Worm (Caenorhabditis elegans) whole organism, L1 larva: ENCODE data around the gene tbc-7.

Experiments used
- aha-1 ChIP-seq: fragments of 150-350 bp; optimal IDR thresholded peaks from 2 replicates; lab custom pipeline; 2014; ENCODE audit warnings: missing biosample characterization, missing genetic modification characterization
- alr-1 ChIP-seq: fragments of 200-800 bp; sonication (Bioruptor generic); optimal IDR thresholded peaks from 2 replicates; lab custom pipeline; 2018; ENCODE audit warnings: borderline replicate concordance, mild to moderate bottlenecking, missing genetic modification characterization, missing compliant biosample characterization
- aly-2 ChIP-seq: fragments of 150-350 bp; optimal IDR thresholded peaks from 2 replicates; lab custom pipeline; 2014; ENCODE audit warnings: missing biosample characterization, missing genetic modification characterization
- ceh-63 ChIP-seq: fragments of 200-800 bp; sonication (Bioruptor generic); optimal IDR thresholded peaks from 2 replicates; lab custom pipeline; 2018; ENCODE audit warnings: mild to moderate bottlenecking, missing genetic modification characterization, missing compliant biosample characterization
- ceh-82 ChIP-seq, 3 experiments: fragments of 150-350 bp in 1 of 3; sonication (generic microtip) in 2 of 3; optimal IDR thresholded peaks; 2 replicates each; lab custom pipeline; 2014 to 2017; ENCODE audit warnings: missing biosample characterization in 3 of 3, missing genetic modification characterization in 3 of 3
- ceh-88 ChIP-seq: fragments of 200-800 bp; sonication (Bioruptor generic); IDR thresholded peaks from 2 replicates; pipeline ENCODE4 v1.3.6; 2022; ENCODE audit warnings: missing genetic modification characterization, missing compliant biosample characterization
- dpl-1 ChIP-seq, 3 experiments: fragments of 150-350 bp in 2 of 3; sonication (generic microtip) in 1 of 3; optimal IDR thresholded peaks; 2 replicates each; lab custom pipeline; 2014 to 2017; ENCODE audit warnings: missing biosample characterization in 3 of 3, missing genetic modification characterization in 3 of 3, missing genetic modification reagents in 3 of 3
- dsc-1 ChIP-seq: sonication (generic microtip); optimal IDR thresholded peaks from 2 replicates; lab custom pipeline; 2016; ENCODE audit warnings: mild to moderate bottlenecking, missing genetic modification characterization, missing compliant biosample characterization
- efl-1 ChIP-seq, 4 experiments: fragments of 150-350 bp; optimal IDR thresholded peaks in 3 of 4; peaks in 1 of 4; 1 replicate in 1 of 4; 2 replicates in 3 of 4; lab custom pipeline; 2014; ENCODE audit warnings: missing biosample characterization in 2 of 4, missing genetic modification characterization in 2 of 4, missing genetic modification reagents in 2 of 4
- efl-3 ChIP-seq: fragments of 200-800 bp; sonication (Bioruptor generic); optimal IDR thresholded peaks from 2 replicates; lab custom pipeline; 2018; ENCODE audit warnings: mild to moderate bottlenecking, missing genetic modification characterization, missing compliant biosample characterization
- egl-13 ChIP-seq: sonication (generic microtip); optimal IDR thresholded peaks from 2 replicates; lab custom pipeline; 2016; ENCODE audit warnings: missing genotype, missing genetic modification reagents, missing genetic modification characterization, missing compliant biosample characterization
- egl-27 ChIP-seq, 2 experiments: fragments of 150-350 bp in 1 of 2; sonication (generic microtip); optimal IDR thresholded peaks; 3 replicates each; lab custom pipeline; 2017 to 2018; ENCODE audit warnings: missing biosample characterization in 2 of 2, missing genetic modification characterization in 2 of 2, missing genetic modification reagents in 2 of 2
- ets-5 ChIP-seq: fragments of 200-800 bp; sonication (Bioruptor generic); IDR thresholded peaks from 2 replicates; pipeline ENCODE4 v1.3.6; 2022; ENCODE audit warnings: missing genetic modification characterization, missing compliant biosample characterization
- fkh-10 ChIP-seq: sonication (generic microtip); optimal IDR thresholded peaks from 2 replicates; lab custom pipeline; 2017; ENCODE audit warnings: missing biosample characterization, missing genetic modification reagents, missing genetic modification characterization
- fkh-4 ChIP-seq: sonication (generic microtip); optimal IDR thresholded peaks from 2 replicates; lab custom pipeline; 2016; ENCODE audit warnings: missing compliant biosample characterization, missing genetic modification characterization, borderline replicate concordance
- fkh-8 ChIP-seq: sonication (generic microtip); optimal IDR thresholded peaks from 2 replicates; lab custom pipeline; 2016; ENCODE audit warnings: mild to moderate bottlenecking, missing genetic modification characterization, missing compliant biosample characterization
- fos-1 ChIP-seq: fragments of 150-350 bp; optimal IDR thresholded peaks from 2 replicates; lab custom pipeline; 2014; ENCODE audit warnings: missing biosample characterization, missing genetic modification characterization
- hlh-17 ChIP-seq: fragments of 200-800 bp; sonication (Bioruptor generic); optimal IDR thresholded peaks from 2 replicates; lab custom pipeline; 2018; ENCODE audit warnings: missing genetic modification characterization, mild to moderate bottlenecking, missing compliant biosample characterization, moderate library complexity, borderline replicate concordance
- hpl-2 ChIP-seq: fragments of 150-350 bp; optimal IDR thresholded peaks from 2 replicates; lab custom pipeline; 2014; ENCODE audit warnings: missing biosample characterization, missing genetic modification reagents, missing genetic modification characterization
- irx-1 ChIP-seq: sonication (generic microtip); optimal IDR thresholded peaks from 2 replicates; lab custom pipeline; 2016; ENCODE audit warnings: missing genetic modification characterization, missing compliant biosample characterization
- lin-14 ChIP-seq: fragments of 200-800 bp; sonication (Bioruptor generic); optimal IDR thresholded peaks from 2 replicates; lab custom pipeline; 2018; ENCODE audit warnings: mild to moderate bottlenecking, missing genetic modification characterization, moderate library complexity, missing compliant biosample characterization
- lin-15B ChIP-seq: fragments of 150-350 bp; sonication (generic microtip); optimal IDR thresholded peaks from 3 replicates; lab custom pipeline; 2014; ENCODE audit warnings: missing biosample characterization, missing genetic modification characterization
- lin-35 ChIP-seq, 2 experiments: fragments of 150-350 bp; optimal IDR thresholded peaks; 2 replicates each; lab custom pipeline; 2014; ENCODE audit warnings: missing biosample characterization in 2 of 2, missing genetic modification characterization in 2 of 2, missing genetic modification reagents in 2 of 2
- lin-39 ChIP-seq: fragments of 150-350 bp; optimal IDR thresholded peaks from 2 replicates; lab custom pipeline; 2014; ENCODE audit warnings: missing biosample characterization, missing genetic modification reagents, missing genetic modification characterization
- lir-3 ChIP-seq: sonication (generic microtip); optimal IDR thresholded peaks from 2 replicates; lab custom pipeline; 2016; ENCODE audit warnings: mild to moderate bottlenecking, missing genetic modification characterization, moderate library complexity, missing compliant biosample characterization; ENCODE audit not compliant: poor library complexity
- lsy-2 ChIP-seq, 2 experiments: fragments of 150-350 bp; optimal IDR thresholded peaks; 2 replicates each; lab custom pipeline; 2014; ENCODE audit warnings: missing biosample characterization in 2 of 2, missing genetic modification characterization in 2 of 2
- mab-9 ChIP-seq: fragments of 200-800 bp; sonication (Bioruptor generic); IDR thresholded peaks from 2 replicates; pipeline ENCODE4 v1.3.6; 2022; ENCODE audit warnings: missing genetic modification reagents, missing genetic modification characterization, missing compliant biosample characterization
- mdl-1 ChIP-seq, 2 experiments: fragments of 150-350 bp; optimal IDR thresholded peaks; 2 replicates each; lab custom pipeline; 2014 to 2017; ENCODE audit warnings: missing biosample characterization in 2 of 2, missing genetic modification characterization in 2 of 2, inconsistent platforms in 1 of 2
- nhr-12 ChIP-seq: sonication (generic microtip); optimal IDR thresholded peaks from 2 replicates; lab custom pipeline; 2017; ENCODE audit warnings: missing biosample characterization, missing genetic modification characterization
- nhr-19 ChIP-seq: fragments of 200-800 bp; sonication (Bioruptor generic); conservative IDR thresholded peaks from 2 replicates; pipeline ENCODE4 v1.3.6; 2022; ENCODE audit warnings: missing genetic modification characterization, missing compliant biosample characterization
- nhr-47 ChIP-seq: sonication (generic microtip); optimal IDR thresholded peaks from 2 replicates; lab custom pipeline; 2016; ENCODE audit warnings: mild to moderate bottlenecking, missing genetic modification characterization, moderate library complexity, missing compliant biosample characterization
- nhr-71 ChIP-seq: sonication (generic microtip); optimal IDR thresholded peaks from 2 replicates; lab custom pipeline; 2016; ENCODE audit warnings: mild to moderate bottlenecking, missing genetic modification characterization, moderate library complexity, missing compliant biosample characterization
- nhr-76 ChIP-seq: sonication (generic microtip); optimal IDR thresholded peaks from 2 replicates; lab custom pipeline; 2017; ENCODE audit warnings: missing biosample characterization, missing genetic modification characterization
- nhr-77 ChIP-seq: fragments of 150-350 bp; optimal IDR thresholded peaks from 2 replicates; lab custom pipeline; 2014; ENCODE audit warnings: missing biosample characterization, missing genetic modification characterization
- pqm-1 ChIP-seq: sonication (generic microtip); optimal IDR thresholded peaks from 3 replicates; lab custom pipeline; 2017; ENCODE audit warnings: missing biosample characterization, missing genetic modification characterization
- rnt-1 ChIP-seq: sonication (generic microtip); optimal IDR thresholded peaks from 2 replicates; lab custom pipeline; 2016; ENCODE audit warnings: mild to moderate bottlenecking, missing genetic modification characterization, moderate library complexity, missing compliant biosample characterization
- skn-1 ChIP-seq: fragments of 150-350 bp; optimal IDR thresholded peaks from 2 replicates; lab custom pipeline; 2014; ENCODE audit warnings: missing biosample characterization, missing genetic modification characterization
- snu-23 ChIP-seq: sonication (generic microtip); optimal IDR thresholded peaks from 2 replicates; lab custom pipeline; 2016; ENCODE audit warnings: missing genetic modification characterization, missing compliant biosample characterization
- sox-4 ChIP-seq: sonication (generic microtip); optimal IDR thresholded peaks from 2 replicates; lab custom pipeline; 2016; ENCODE audit warnings: missing genetic modification characterization, missing compliant biosample characterization
- sptf-1 ChIP-seq: fragments of 150-350 bp; optimal IDR thresholded peaks from 2 replicates; lab custom pipeline; 2014; ENCODE audit warnings: missing biosample characterization, missing genetic modification characterization
- swsn-7 ChIP-seq: sonication (generic microtip); optimal IDR thresholded peaks from 2 replicates; lab custom pipeline; 2016; ENCODE audit warnings: missing genetic modification characterization, missing compliant biosample characterization
- unc-62 ChIP-seq: fragments of 150-350 bp; optimal IDR thresholded peaks from 2 replicates; lab custom pipeline; 2014; ENCODE audit warnings: missing biosample characterization, missing genetic modification reagents, missing genetic modification characterization
- unc-86 ChIP-seq: sonication (generic microtip); optimal IDR thresholded peaks from 2 replicates; lab custom pipeline; 2016; ENCODE audit warnings: missing genetic modification characterization, missing compliant biosample characterization
- unc-98 ChIP-seq: fragments of 200-800 bp; sonication (Bioruptor generic); IDR thresholded peaks from 2 replicates; pipeline ENCODE4 v1.3.6; 2022; ENCODE audit warnings: missing genetic modification characterization, missing compliant biosample characterization
- zag-1 ChIP-seq: fragments of 150-350 bp; optimal IDR thresholded peaks from 2 replicates; lab custom pipeline; 2014; ENCODE audit warnings: missing biosample characterization, missing genetic modification characterization
- zip-4 ChIP-seq: fragments of 200-800 bp; sonication (Bioruptor generic); optimal IDR thresholded peaks from 2 replicates; lab custom pipeline; 2018; ENCODE audit warnings: mild to moderate bottlenecking, missing genetic modification characterization, moderate library complexity, missing compliant biosample characterization
- ztf-4 ChIP-seq: fragments of 150-350 bp; optimal IDR thresholded peaks from 2 replicates; lab custom pipeline; 2014; ENCODE audit warnings: missing biosample characterization, missing genetic modification characterization

Gene tbc-7

DNA sequence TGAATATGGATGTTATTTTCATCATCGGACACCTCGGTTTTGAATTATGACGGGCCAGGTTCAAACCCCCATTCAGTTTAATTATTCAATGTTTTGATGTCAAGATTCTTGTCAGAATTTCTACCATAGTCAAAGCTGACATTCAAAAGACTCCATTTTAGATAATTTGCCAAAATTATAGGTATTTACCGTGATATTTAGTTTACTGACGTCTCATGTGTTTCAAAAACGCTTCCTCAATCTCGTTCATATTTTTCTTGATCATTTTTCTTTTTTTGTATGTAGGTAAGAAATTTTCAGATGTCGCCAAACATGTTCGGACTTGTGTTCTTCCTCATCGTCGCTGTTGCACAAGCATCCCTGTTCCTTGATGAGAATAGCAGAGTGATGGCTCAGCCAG, 28.7 kb downstream of the tbc-7 start, which contains the start of gene EGAP5.1:
Gene EGAP5.1, plus strand, starts transcription at position 301 of the 400 bp plus-strand sequence.
- TF ChIP-seq fkh-10 (GFP tag; lab: Kevin White, UChicago) (no peak), mdl-1 (tag; optimal IDR thresholded peaks at IDR 0.05; lab: Kevin White, UChicago) (no peak), fos-1 (tag; lab: Kevin White, UChicago) (no peak), lin-15B (tag; lab: Kevin White, UChicago) (no peak), nhr-19 (no peak), ztf-4 (tag; lab: Kevin White, UChicago) (no peak), irx-1 (tag; lab: Kevin White, UChicago) (no peak)
- TF ChIP-seq, all 84 proteins: peak for 0

DNA sequence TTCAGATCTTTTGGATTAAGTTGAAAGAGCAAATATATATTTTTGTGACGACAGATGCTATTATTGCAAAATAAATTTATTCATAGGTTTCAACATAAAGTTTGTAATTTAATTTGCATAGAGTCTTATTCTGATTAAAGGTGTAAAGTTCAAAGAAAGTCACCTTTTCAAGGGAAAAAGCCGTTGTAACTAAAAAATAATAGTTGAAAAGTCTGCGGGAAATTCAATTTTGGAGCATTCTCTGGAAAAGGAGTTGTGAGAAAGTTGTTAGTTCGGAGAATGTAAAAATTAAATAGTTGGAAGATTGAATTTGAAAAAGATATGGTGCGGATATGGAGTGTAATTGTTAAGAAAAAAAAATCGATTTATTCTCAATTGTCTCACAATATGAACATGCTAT, 30.0 kb downstream of the tbc-7 start:
- peak; percentile 52 for TF ChIP-seq nhr-47 (tag; lab: Kevin White, UChicago)
- TF ChIP-seq fkh-8 (tag; lab: Kevin White, UChicago): peak; percentile 48
- peak; percentile 54 for TF ChIP-seq nhr-71 (tag; lab: Kevin White, UChicago)
- no peak for TF ChIP-seq ceh-82 (tag; optimal IDR thresholded peaks at IDR 0.05; lab: Kevin White, UChicago)

DNA sequence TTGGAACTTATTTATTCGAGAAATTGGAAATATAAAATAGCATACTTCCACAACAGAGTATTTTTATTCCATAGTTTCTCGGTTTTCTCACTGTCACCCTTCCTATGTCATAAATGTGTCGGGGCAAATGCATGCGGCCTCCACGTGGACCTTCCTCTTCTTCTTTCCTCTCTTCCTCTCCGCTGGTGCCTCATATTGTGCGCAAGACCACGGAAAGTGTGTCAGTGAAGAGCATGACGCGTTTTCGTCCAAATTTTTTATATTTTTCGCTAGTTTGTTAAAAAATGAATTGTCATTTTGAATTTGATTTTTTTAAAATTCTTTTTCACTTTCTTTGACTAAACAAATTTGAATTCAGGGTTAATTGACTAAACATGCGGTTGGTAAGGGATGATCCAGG, 31.0 kb downstream of the tbc-7 start, which contains the start of gene mans-3:
Gene mans-3, plus strand, starts transcription at position 359 of the 400 bp plus-strand sequence.
- TF ChIP-seq dsc-1 (tag; lab: Kevin White, UChicago) (peak; percentile 90), rnt-1 (tag; lab: Kevin White, UChicago) (peak; percentile 94), lsy-2 (tag; optimal IDR thresholded peaks at IDR 0.05; lab: Kevin White, UChicago) (peak; percentile 90 to 91), sptf-1 (tag; lab: Kevin White, UChicago) (no peak), zag-1 (tag; lab: Kevin White, UChicago) (no peak), ceh-63 (GFP tag; lab: Kevin White, UChicago) (no peak), aha-1 (tag; lab: Kevin White, UChicago) (no peak), lin-35 (GFP tag; optimal IDR thresholded peaks at IDR 0.05; lab: Kevin White, UChicago) (peak; percentile 72 to 91), ceh-88 (GFP tag; lab: Robert Waterston, UW) (no peak), sox-4 (tag; lab: Kevin White, UChicago) (peak; percentile 58), dpl-1 (GFP tag; optimal IDR thresholded peaks at IDR 0.05; lab: Kevin White, UChicago) (peak; percentile 71 to 80 (median 80)), unc-62 (GFP tag; lab: Kevin White, UChicago) (no peak), mdl-1 (tag; optimal IDR thresholded peaks at IDR 0.05; lab: Kevin White, UChicago) (peak; percentile 76 to 99), egl-13 (peak; percentile 84), unc-98 (GFP tag; lab: Robert Waterston, UW) (no peak), nhr-76 (tag; lab: Kevin White, UChicago) (no peak), nhr-77 (tag; lab: Kevin White, UChicago) (peak; percentile 80), unc-86 (tag; lab: Kevin White, UChicago) (peak; percentile 85), snu-23 (GFP tag; lab: Kevin White, UChicago) (peak; percentile 97), ets-5 (GFP tag; lab: Robert Waterston, UW) (no peak), alr-1 (no peak), swsn-7 (tag; lab: Kevin White, UChicago) (peak; percentile 94), lin-39 (tag; lab: Kevin White, UChicago) (peak; percentile 78), efl-3 (no peak), lin-14 (GFP tag; lab: Kevin White, UChicago) (peak; percentile 98), aly-2 (peak; percentile 61), fkh-4 (no peak), hpl-2 (GFP tag; lab: Kevin White, UChicago) (peak; percentile 58), mab-9 (GFP tag; lab: Robert Waterston, UW) (peak; percentile 62), nhr-71 (tag; lab: Kevin White, UChicago) (peak; percentile 96), zip-4 (GFP tag; lab: Kevin White, UChicago) (peak; percentile 46), pqm-1 (tag; lab: Kevin White, UChicago) (no peak), fkh-8 (tag; lab: Kevin White, UChicago) (peak; percentile 93), nhr-12 (no peak), efl-1 (optimal IDR thresholded peaks at IDR 0.05; lab: Kevin White, UChicago) (peak; percentile 76 to 77), efl-1 (GFP tag; optimal IDR thresholded peaks at IDR 0.05 in 1 of 2; lab: Kevin White, UChicago) (peak; percentile 70 to 96), hlh-17 (GFP tag; lab: Kevin White, UChicago) (no peak), skn-1 (tag; lab: Kevin White, UChicago) (peak; percentile 70), lir-3 (tag; lab: Kevin White, UChicago) (peak; percentile 58), egl-27 (tag; optimal IDR thresholded peaks at IDR 0.05; lab: Kevin White, UChicago) (peak; percentile 31 to 56), ceh-82 (tag; optimal IDR thresholded peaks at IDR 0.05; lab: Kevin White, UChicago) (peak; percentile 86 to 89 (median 86))
